Fruit fly (Drosophila melanogaster) whole organism: Measurements from ENCODE around the gene Dys.

ENCODE experiments used
- CG8478 ChIP-seq: fragments of >200 bp; optimal IDR thresholded peaks from 2 replicates; lab custom pipeline; 2018; ENCODE audit warnings: inconsistent platforms
- psq ChIP-seq: fragments of >200 bp; optimal IDR thresholded peaks from 2 replicates; lab custom pipeline; 2017

- TF ChIP-seq CG8478 (lab: Kevin White, UChicago) (no peak), psq (no peak)
These were observed 37.9 kb downstream of the Dys start for dm6 chr3R:19498672-19499373.
